Fruit fly (Drosophila melanogaster): Measurements from ENCODE around the gene ppan.

DNA sequence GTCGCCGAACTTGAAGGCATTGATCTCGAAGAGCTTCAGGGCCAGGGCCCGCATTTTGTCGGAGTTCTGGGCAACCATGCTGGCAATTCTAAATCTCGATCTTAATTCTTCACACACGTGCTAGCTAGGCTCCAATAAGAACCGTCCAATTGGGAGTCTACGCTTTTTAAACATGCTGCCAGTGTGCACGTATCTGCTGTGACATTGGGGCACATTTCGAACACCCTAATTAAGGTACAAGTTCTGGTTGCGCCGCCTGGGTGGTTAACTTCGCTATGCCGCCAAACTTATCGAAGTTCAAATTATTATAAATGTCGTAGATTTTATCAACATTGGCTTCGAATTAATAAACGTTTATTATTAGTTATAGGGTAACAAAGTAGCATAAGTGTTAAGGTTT, 42.9 kb upstream of the ppan start, which contains the start of gene r-l:
- TF ChIP-seq pan (optimal IDR thresholded peaks at IDR 0.05) (no peak), CG8478 (optimal IDR thresholded peaks at IDR 0.05) (no peak), Dll (optimal IDR thresholded peaks at IDR 0.05) (no peak), psq (optimal IDR thresholded peaks at IDR 0.05) (no peak), EcR (GFP tag; optimal IDR thresholded peaks at IDR 0.05) (no peak)

Data from whole organism.